Fruit fly (Drosophila melanogaster): ENCODE measurements around the gene TwdlF.

DNA sequence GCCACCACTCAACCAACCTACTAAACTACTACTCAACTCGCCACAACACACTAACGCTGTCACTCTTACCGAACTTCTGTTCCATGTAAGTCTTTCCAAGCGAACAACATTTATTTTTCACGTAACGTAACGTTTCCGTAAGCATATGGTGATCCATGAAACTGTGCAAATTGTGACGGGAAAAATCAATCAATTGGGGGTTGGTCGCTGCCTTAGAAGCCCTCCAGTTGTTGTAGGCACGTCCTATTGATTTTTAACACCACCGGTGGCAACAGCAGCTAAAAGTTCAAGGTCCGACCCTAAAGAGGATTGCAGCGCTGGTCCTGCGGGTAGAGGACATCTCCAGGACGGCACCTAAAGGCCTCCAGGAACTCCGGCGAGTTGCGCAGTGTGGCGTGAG lies 45.4 kb downstream of the TwdlF start:
- no peak for TF ChIP-seq gl (tag; optimal IDR thresholded peaks at IDR 0.05)
- no peak for TF ChIP-seq CG10348 (GFP tag; IDR thresholded peaks at IDR 0.05)
